Worm (Caenorhabditis elegans): ENCODE data around the gene pcyt-1.
A peak's percentile ranks its signal among the peaks of the same experiment; 100 is the strongest.

The pcyt-1 gene

DNA sequence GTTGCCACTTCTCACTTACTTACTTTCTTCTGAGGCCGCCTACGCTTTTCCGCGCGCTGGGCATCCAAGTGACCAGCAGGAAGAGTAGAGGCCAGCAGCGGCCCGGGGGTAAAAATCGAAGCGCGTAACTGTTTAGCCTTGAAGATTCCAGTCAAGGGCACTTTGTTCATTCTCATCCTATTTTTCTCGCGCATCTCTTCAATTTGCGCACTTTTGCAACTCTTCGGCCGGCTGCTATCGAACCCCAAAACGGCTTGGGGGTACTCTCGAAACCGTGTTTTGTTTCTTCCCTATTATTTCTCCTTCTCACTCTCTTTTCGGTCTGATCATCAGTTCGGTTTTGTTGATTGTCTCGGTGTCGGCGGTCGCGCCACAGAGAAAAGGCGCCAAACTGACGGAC, 14.4 kb downstream of the pcyt-1 start:
- TF ChIP-seq skn-1 (tag; optimal IDR thresholded peaks at IDR 0.05): peak; percentile 2
- TF ChIP-seq nhr-85 (tag): peak; percentile 88
- TF ChIP-seq nhr-47 (tag; optimal IDR thresholded peaks at IDR 0.05): peak; percentile 6
- TF ChIP-seq nhr-20 (tag; optimal IDR thresholded peaks at IDR 0.05): peak; percentile 54
- no peak for TF ChIP-seq lsy-2 (tag; optimal IDR thresholded peaks at IDR 0.05)
- no peak for TF ChIP-seq xbp-1 (tag; optimal IDR thresholded peaks at IDR 0.05)
- no peak for TF ChIP-seq nhr-84 (tag; optimal IDR thresholded peaks at IDR 0.05)
- peak; percentile 39 for TF ChIP-seq mep-1 (tag; optimal IDR thresholded peaks at IDR 0.05)
- TF ChIP-seq blmp-1 (tag; optimal IDR thresholded peaks at IDR 0.05): peak; percentile 68
- peak in 1 of 6 experiments; percentile 12 for TF ChIP-seq elt-3 (tag; optimal IDR thresholded peaks at IDR 0.05)
- peak; percentile 56 for TF ChIP-seq nhr-71 (tag; optimal IDR thresholded peaks at IDR 0.05)
- peak; percentile 65 for TF ChIP-seq lin-14 (GFP tag; optimal IDR thresholded peaks at IDR 0.05)
- TF ChIP-seq jun-1 (tag; optimal IDR thresholded peaks at IDR 0.05): no peak
- TF ChIP-seq snu-23 (GFP tag; optimal IDR thresholded peaks at IDR 0.05): peak; percentile 23
- TF ChIP-seq nhr-90 (tag; optimal IDR thresholded peaks at IDR 0.05; ENCODE audit: poor library complexity): peak; percentile 6

DNA sequence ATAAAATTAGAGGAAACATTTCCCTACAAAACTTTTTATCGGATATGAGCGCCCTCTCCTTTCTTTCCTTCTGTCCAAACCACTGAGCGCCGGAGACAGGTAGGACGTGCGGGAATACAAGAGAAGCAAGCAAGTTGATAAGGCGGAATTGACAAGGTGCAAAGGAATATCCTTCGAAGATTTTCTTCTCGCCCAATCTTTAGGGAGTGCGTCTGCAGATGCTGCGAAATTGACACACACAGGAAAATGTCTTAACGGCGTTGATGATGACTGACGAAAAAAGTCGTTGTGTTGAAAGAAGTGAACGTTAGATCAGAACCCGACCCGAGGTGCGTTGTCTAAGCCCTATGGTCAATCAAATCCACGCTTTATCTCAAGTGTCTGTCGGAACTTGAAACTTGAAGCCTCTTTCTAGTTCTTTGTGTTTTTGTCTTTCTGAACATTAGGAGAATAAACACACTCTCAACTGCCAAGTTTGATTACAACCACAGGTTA, 15.6 kb downstream of the pcyt-1 start:
- peak in 1 of 6 experiments; percentile 22 for TF ChIP-seq elt-3 (tag; optimal IDR thresholded peaks at IDR 0.05)
- peak; percentile 69 for TF ChIP-seq blmp-1 (tag; optimal IDR thresholded peaks at IDR 0.05)
- TF ChIP-seq dpl-1 (GFP tag; optimal IDR thresholded peaks at IDR 0.05): no peak

DNA sequence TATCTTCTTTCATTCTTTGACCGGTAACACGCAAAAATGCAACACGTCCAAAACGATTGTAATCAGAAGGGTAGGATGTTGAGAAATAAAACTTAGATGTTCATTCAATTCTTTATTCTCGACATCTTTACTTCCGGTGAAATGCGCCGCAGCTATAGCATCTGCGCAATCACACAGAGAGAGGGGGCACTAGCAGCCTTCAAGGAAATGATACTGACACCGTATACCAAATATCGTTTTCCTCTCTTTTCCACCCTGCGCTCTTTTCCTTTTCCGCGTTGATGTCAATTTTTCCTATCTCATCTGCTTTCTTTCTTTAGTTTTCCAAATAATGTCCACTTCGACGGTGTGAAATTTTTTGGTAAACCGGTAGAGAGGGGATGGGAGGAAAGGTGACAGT, 18.6 kb downstream of the pcyt-1 start:
- TF ChIP-seq blmp-1 (tag; optimal IDR thresholded peaks at IDR 0.05): peak; percentile 87
- TF ChIP-seq jun-1 (tag; optimal IDR thresholded peaks at IDR 0.05): no peak
- TF ChIP-seq ztf-4 (tag; optimal IDR thresholded peaks at IDR 0.05): no peak
- TF ChIP-seq tbx-2 (tag; optimal IDR thresholded peaks at IDR 0.05): peak; percentile 48
- peak; percentile 75 for TF ChIP-seq nhr-85 (tag)
- peak in 1 of 2 experiments; percentile 39 for TF ChIP-seq lsy-2 (tag; optimal IDR thresholded peaks at IDR 0.05)
- no peak for TF ChIP-seq lin-15B (tag; optimal IDR thresholded peaks at IDR 0.05)
- TF ChIP-seq lin-14 (GFP tag; optimal IDR thresholded peaks at IDR 0.05): peak; percentile 78
- peak; percentile 4 for TF ChIP-seq mep-1 (tag; optimal IDR thresholded peaks at IDR 0.05)
- peak; percentile 27 for TF ChIP-seq nhr-90 (tag; optimal IDR thresholded peaks at IDR 0.05; ENCODE audit: poor library complexity)
- peak; percentile 36 for TF ChIP-seq nhr-20 (tag; optimal IDR thresholded peaks at IDR 0.05)
- TF ChIP-seq nhr-71 (tag; optimal IDR thresholded peaks at IDR 0.05): peak; percentile 55
- peak; percentile 49 for TF ChIP-seq snu-23 (GFP tag; optimal IDR thresholded peaks at IDR 0.05)
- peak in 5 of 6 experiments; percentile 13 to 57 (median 50) for TF ChIP-seq elt-3 (tag; optimal IDR thresholded peaks at IDR 0.05)
- 0 out of 2 replicates have a peak, but pooled peaks have one; percentile 4 for TF ChIP-seq nhr-19 (GFP tag; conservative IDR thresholded peaks at IDR 0.05)

DNA sequence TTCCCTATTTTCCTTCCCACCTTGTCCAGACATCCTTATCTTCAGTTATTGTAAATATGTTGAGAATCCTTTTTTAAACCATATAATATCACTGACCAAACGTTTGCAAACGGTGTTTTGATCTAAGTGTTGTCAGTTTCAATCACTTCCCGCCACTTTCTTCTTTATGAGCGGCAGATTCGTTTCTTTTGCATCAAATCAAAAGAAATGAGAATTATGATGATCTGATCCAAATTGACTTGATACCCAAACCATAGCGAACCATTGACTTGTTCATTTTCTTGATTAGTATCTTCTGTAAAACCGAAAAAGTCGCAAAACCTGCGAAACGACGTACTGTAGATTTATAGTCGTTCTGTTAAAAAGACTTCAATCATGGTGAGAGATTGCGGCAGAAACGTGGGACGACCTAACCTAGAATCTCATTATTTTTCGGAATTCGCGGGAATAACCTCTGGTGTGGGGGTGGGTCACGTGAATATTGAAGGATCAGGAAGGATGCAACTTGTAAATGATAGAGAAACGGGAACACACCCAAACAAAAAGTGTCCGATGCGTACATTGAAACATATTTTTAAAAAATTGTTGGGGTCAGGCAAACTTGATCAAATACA, 21.9 kb downstream of the pcyt-1 start:
- peak; percentile 49 for TF ChIP-seq lin-14 (GFP tag; optimal IDR thresholded peaks at IDR 0.05)
- peak in 1 of 2 experiments; percentile 3 for TF ChIP-seq lsy-2 (tag; optimal IDR thresholded peaks at IDR 0.05)
- no peak for TF ChIP-seq lin-15B (tag; optimal IDR thresholded peaks at IDR 0.05)
- no peak for TF ChIP-seq dsc-1 (tag; optimal IDR thresholded peaks at IDR 0.05)
- TF ChIP-seq C34B4.2 (tag; optimal IDR thresholded peaks at IDR 0.05): no peak
- TF ChIP-seq nhr-76 (tag; optimal IDR thresholded peaks at IDR 0.05): no peak
- TF ChIP-seq egl-27 (tag; optimal IDR thresholded peaks at IDR 0.05): no peak
- TF ChIP-seq swsn-7 (tag; optimal IDR thresholded peaks at IDR 0.05): no peak
- no peak for TF ChIP-seq snu-23 (GFP tag; optimal IDR thresholded peaks at IDR 0.05)
- TF ChIP-seq hlh-17 (GFP tag; optimal IDR thresholded peaks at IDR 0.05; ENCODE audit: borderline replicate concordance): no peak
- no peak for TF ChIP-seq tbx-2 (tag; optimal IDR thresholded peaks at IDR 0.05)
- TF ChIP-seq nhr-85 (tag): peak; percentile 78
- no peak for TF ChIP-seq hpl-2 (GFP tag; optimal IDR thresholded peaks at IDR 0.05)
- TF ChIP-seq pag-3 (tag; optimal IDR thresholded peaks at IDR 0.05; ENCODE audit: borderline replicate concordance, insufficient read depth): no peak
- no peak for TF ChIP-seq dpl-1 (GFP tag; optimal IDR thresholded peaks at IDR 0.05)
- no peak for TF ChIP-seq ztf-4 (tag; optimal IDR thresholded peaks at IDR 0.05)
- TF ChIP-seq Y116A8C.19 (tag; optimal IDR thresholded peaks at IDR 0.05; ENCODE audit: borderline replicate concordance): no peak
- TF ChIP-seq blmp-1 (tag; optimal IDR thresholded peaks at IDR 0.05): peak; percentile 68
- TF ChIP-seq jun-1 (tag; optimal IDR thresholded peaks at IDR 0.05): no peak
- no peak for TF ChIP-seq nhr-12 (tag; optimal IDR thresholded peaks at IDR 0.05)
- TF ChIP-seq sup-37 (GFP tag; optimal IDR thresholded peaks at IDR 0.05): no peak
- TF ChIP-seq mef-2 (tag; optimal IDR thresholded peaks at IDR 0.05): no peak
- TF ChIP-seq hlh-4 (tag; optimal IDR thresholded peaks at IDR 0.05): no peak
- no peak for TF ChIP-seq F16B12.6 (tag; optimal IDR thresholded peaks at IDR 0.05)
- no peak for TF ChIP-seq fkh-8 (tag; optimal IDR thresholded peaks at IDR 0.05)
- no peak for TF ChIP-seq nhr-77 (tag; optimal IDR thresholded peaks at IDR 0.05)
- no peak for TF ChIP-seq fkh-4 (tag; optimal IDR thresholded peaks at IDR 0.05; ENCODE audit: borderline replicate concordance)
- no peak for TF ChIP-seq unc-30 (tag; optimal IDR thresholded peaks at IDR 0.05)
- no peak for TF ChIP-seq grh-1 (GFP tag; IDR thresholded peaks at IDR 0.05)
- TF ChIP-seq aha-1 (tag; optimal IDR thresholded peaks at IDR 0.05): no peak
- TF ChIP-seq nhr-47 (tag; optimal IDR thresholded peaks at IDR 0.05): no peak
- no peak for TF ChIP-seq ceh-8 (GFP tag; optimal IDR thresholded peaks at IDR 0.05)

All from whole organism, L1 larva.